Fruit fly (Drosophila melanogaster): Measurements from ENCODE around the gene CG34308.

CG34308 gene

dm6 chr3R:13068022-13068421 is 21.0 kb upstream of the CG34308 start (continued):
- no peak for TF ChIP-seq CG10565 (GFP tag; optimal IDR thresholded peaks at IDR 0.05)
- TF ChIP-seq CG1603 (tag; optimal IDR thresholded peaks at IDR 0.05): peak; percentile 96
- no peak for TF ChIP-seq vfl (GFP tag; optimal IDR thresholded peaks at IDR 0.05)
- TF ChIP-seq gem (tag; optimal IDR thresholded peaks at IDR 0.05): peak; percentile 93
- peak; percentile 81 for TF ChIP-seq CG6654 (GFP tag; optimal IDR thresholded peaks at IDR 0.05)
- TF ChIP-seq CG31365 (tag; optimal IDR thresholded peaks at IDR 0.05): peak; percentile 84
- TF ChIP-seq slou (GFP tag; optimal IDR thresholded peaks at IDR 0.05): peak; percentile 73
- no peak for TF ChIP-seq Dfd (GFP tag; optimal IDR thresholded peaks at IDR 0.05)
- peak; percentile 67 for TF ChIP-seq ems (GFP tag; optimal IDR thresholded peaks at IDR 0.05)
- TF ChIP-seq gfzf (GFP tag; optimal IDR thresholded peaks at IDR 0.05): no peak
- TF ChIP-seq br (optimal IDR thresholded peaks at IDR 0.05): no peak
- TF ChIP-seq CG6272 (GFP tag; IDR thresholded peaks at IDR 0.05): no peak
- TF ChIP-seq CG15073 (GFP tag; optimal IDR thresholded peaks at IDR 0.05): peak; percentile 47
- peak; percentile 80 for TF ChIP-seq scrt (GFP tag; optimal IDR thresholded peaks at IDR 0.05)
- peak; percentile 24 for TF ChIP-seq CG2120 (GFP tag; optimal IDR thresholded peaks at IDR 0.05)
- TF ChIP-seq jigr1 (GFP tag; IDR thresholded peaks at IDR 0.05): no peak
- peak; percentile 80 for TF ChIP-seq CG4854 (GFP tag; optimal IDR thresholded peaks at IDR 0.05)
- TF ChIP-seq salm (tag; optimal IDR thresholded peaks at IDR 0.05): peak; percentile 94
- TF ChIP-seq tup (GFP tag; optimal IDR thresholded peaks at IDR 0.05): peak; percentile 57
- TF ChIP-seq Lhr (GFP tag; optimal IDR thresholded peaks at IDR 0.05): peak; percentile 86
- TF ChIP-seq CG16863 (GFP tag; optimal IDR thresholded peaks at IDR 0.05): peak; percentile 77
- peak; percentile 58 for TF ChIP-seq CG6689 (GFP tag; IDR thresholded peaks at IDR 0.05)
- peak; percentile 27 for TF ChIP-seq CG9437 (GFP tag; optimal IDR thresholded peaks at IDR 0.05)
- TF ChIP-seq chm (GFP tag; IDR thresholded peaks at IDR 0.05): peak; percentile 75; the same call in 1 of the 2 replicates
- TF ChIP-seq CG34376 (GFP tag; optimal IDR thresholded peaks at IDR 0.05): no peak
- TF ChIP-seq Rfx (GFP tag; IDR thresholded peaks at IDR 0.05): peak; percentile 47
- peak; percentile 70 for TF ChIP-seq CG4328 (GFP tag; optimal IDR thresholded peaks at IDR 0.05)
- TF ChIP-seq Hr3 (GFP tag; optimal IDR thresholded peaks at IDR 0.05): peak; percentile 58
- peak; percentile 53 for TF ChIP-seq Xbp1 (GFP tag; optimal IDR thresholded peaks at IDR 0.05)
- TF ChIP-seq sd (tag; optimal IDR thresholded peaks at IDR 0.05): no peak
- peak; percentile 66 for TF ChIP-seq CG17328 (GFP tag; IDR thresholded peaks at IDR 0.05)
- TF ChIP-seq cwo (GFP tag; optimal IDR thresholded peaks at IDR 0.05): peak; percentile 77
- peak in 1 of 2 experiments; percentile 50 for TF ChIP-seq crp (GFP tag; optimal IDR thresholded peaks at IDR 0.05)
- TF ChIP-seq CG14860 (GFP tag; IDR thresholded peaks at IDR 0.05; ENCODE audit: partially characterized antibody): no peak
- peak; percentile 69 for TF ChIP-seq Nf-YC (tag; optimal IDR thresholded peaks at IDR 0.05)
- no peak for TF ChIP-seq ab (GFP tag; optimal IDR thresholded peaks at IDR 0.05)
- TF ChIP-seq Sox100B (GFP tag; optimal IDR thresholded peaks at IDR 0.05): peak; percentile 95
- peak; percentile 37; the same call in 1 of the 3 replicates for TF ChIP-seq CG14050 (GFP tag; IDR thresholded peaks at IDR 0.05)
- TF ChIP-seq emc (GFP tag; optimal IDR thresholded peaks at IDR 0.05): no peak
- no peak for TF ChIP-seq bowl (GFP tag; IDR thresholded peaks at IDR 0.05)
- TF ChIP-seq dmrt99B (tag; optimal IDR thresholded peaks at IDR 0.05): peak; percentile 89
- TF ChIP-seq lbe (GFP tag; optimal IDR thresholded peaks at IDR 0.05): no peak
- peak; percentile 89 for TF ChIP-seq HHEX (GFP tag; optimal IDR thresholded peaks at IDR 0.05)
- TF ChIP-seq hb (GFP tag; IDR thresholded peaks at IDR 0.05; ENCODE audit: partially characterized antibody): no peak
- no peak for TF ChIP-seq ro (GFP tag; IDR thresholded peaks at IDR 0.05)
- TF ChIP-seq Sry-δ (GFP tag; optimal IDR thresholded peaks at IDR 0.05): peak; percentile 46
- TF ChIP-seq slbo (GFP tag; IDR thresholded peaks at IDR 0.05): peak; percentile 36; the same call in 1 of the 2 replicates
- no peak for TF ChIP-seq Taf1 (GFP tag; IDR thresholded peaks at IDR 0.05)
- TF ChIP-seq CG12299 (tag; optimal IDR thresholded peaks at IDR 0.05): peak; percentile 74
- 0 out of 3 replicates have a peak, but pooled peaks have one; percentile 36 for TF ChIP-seq Dbx (GFP tag; IDR thresholded peaks at IDR 0.05)
- TF ChIP-seq Hsf (GFP tag; optimal IDR thresholded peaks at IDR 0.05): peak; percentile 64

Measured in whole organism, embryonic.